Worm (Caenorhabditis elegans): ENCODE results near the gene pph-1.

DNA sequence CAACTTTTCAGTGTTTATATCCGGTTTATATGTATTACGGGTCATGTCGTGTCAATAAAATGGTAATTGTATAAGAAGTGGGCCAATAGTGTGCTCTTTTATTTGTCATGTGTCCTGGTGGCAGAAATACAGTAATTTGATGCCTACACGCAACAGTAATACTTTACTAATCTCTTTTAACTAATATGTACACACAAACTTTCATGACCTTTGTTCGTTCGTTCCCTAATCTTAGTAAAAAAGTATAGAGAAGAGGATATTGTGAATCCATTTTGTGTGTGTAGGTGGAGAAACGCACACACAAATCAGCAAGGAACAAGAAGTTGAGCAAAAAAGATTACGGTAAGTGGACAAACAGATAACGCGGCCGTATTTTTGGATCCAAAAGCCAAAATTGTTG, 31.5 kb upstream of the pph-1 start:
- TF ChIP-seq ZK546.5 (tag; optimal IDR thresholded peaks at IDR 0.05) (no peak), nhr-10 (tag; optimal IDR thresholded peaks at IDR 0.05) (no peak), snpc-4 (tag; optimal IDR thresholded peaks at IDR 0.05) (no peak), ama-1 (optimal IDR thresholded peaks at IDR 0.05) (no peak), sma-9 (GFP tag; optimal IDR thresholded peaks at IDR 0.05) (no peak), sma-9 (tag; optimal IDR thresholded peaks at IDR 0.05) (no peak), ztf-11 (tag; optimal IDR thresholded peaks at IDR 0.05) (no peak), nhr-12 (tag; optimal IDR thresholded peaks at IDR 0.05) (no peak), fos-1 (tag; optimal IDR thresholded peaks at IDR 0.05) (no peak)
